Fruit fly (Drosophila melanogaster) whole organism, prepupa: ENCODE measurements around the gene CG2794.

Experiments
- Blimp-1 ChIP-seq: fragments of 200-800 bp; sonication (Bioruptor generic); optimal IDR thresholded peaks from 3 replicates; lab custom pipeline; 2017; ENCODE audit warnings: missing biosample characterization, missing genetic modification characterization, mild to moderate bottlenecking, moderate library complexity, missing genetic modification reagents
- CG10669 ChIP-seq: fragments of 200-800 bp; sonication (Bioruptor generic); optimal IDR thresholded peaks from 3 replicates; lab custom pipeline; 2018; ENCODE audit warnings: missing biosample characterization, mild to moderate bottlenecking, missing genetic modification characterization, moderate library complexity
- CG11762 ChIP-seq: fragments of 200-800 bp; sonication (Bioruptor generic); optimal IDR thresholded peaks from 3 replicates; lab custom pipeline; 2016; ENCODE audit warnings: missing biosample characterization, missing genetic modification characterization; ENCODE audit not compliant: insufficient read depth
- CG31627 ChIP-seq: fragments of 200-800 bp; sonication (Bioruptor generic); optimal IDR thresholded peaks from 3 replicates; lab custom pipeline; 2016; ENCODE audit warnings: missing biosample characterization, missing genetic modification characterization
- CG34406 ChIP-seq: fragments of 200-800 bp; sonication (Bioruptor generic); optimal IDR thresholded peaks from 3 replicates; lab custom pipeline; 2016; ENCODE audit warnings: missing biosample characterization, missing genetic modification characterization
- CG6792 ChIP-seq: fragments of 200-800 bp; sonication (Bioruptor generic); optimal IDR thresholded peaks from 3 replicates; lab custom pipeline; 2016; ENCODE audit warnings: missing biosample characterization, missing genetic modification characterization
- CG8319 ChIP-seq: fragments of 200-800 bp; sonication (Bioruptor generic); optimal IDR thresholded peaks from 3 replicates; lab custom pipeline; 2016; ENCODE audit warnings: missing biosample characterization, missing genetic modification characterization
- Sox102F ChIP-seq: fragments of 200-800 bp; sonication (Bioruptor generic); optimal IDR thresholded peaks from 2 replicates; lab custom pipeline; 2016; ENCODE audit warnings: missing biosample characterization, mild to moderate bottlenecking, missing genetic modification characterization
- Sox14 ChIP-seq: fragments of 200-800 bp; sonication (Bioruptor generic); optimal IDR thresholded peaks from 3 replicates; lab custom pipeline; 2016; ENCODE audit warnings: missing biosample characterization, missing genetic modification characterization
- eg ChIP-seq: fragments of 200-800 bp; sonication (Bioruptor generic); IDR thresholded peaks from 3 replicates; pipeline ENCODE4 v1.3.6; 2022; ENCODE audit warnings: missing biosample characterization, missing genetic modification characterization
- fd59A ChIP-seq: fragments of 200-800 bp; sonication (Bioruptor generic); optimal IDR thresholded peaks from 2 replicates; lab custom pipeline; 2017; ENCODE audit warnings: missing biosample characterization, mild to moderate bottlenecking, missing genetic modification characterization, missing genetic modification reagents
- net ChIP-seq: fragments of 200-800 bp; sonication (Bioruptor generic); optimal IDR thresholded peaks from 3 replicates; lab custom pipeline; 2016; ENCODE audit warnings: missing biosample characterization, missing genetic modification characterization
- topi ChIP-seq: fragments of 200-800 bp; sonication (Bioruptor generic); optimal IDR thresholded peaks from 3 replicates; lab custom pipeline; 2016; ENCODE audit warnings: missing biosample characterization, missing genetic modification characterization

dm6 chr2L:521940-522632 lies 41.9 kb upstream of the CG2794 start:
- TF ChIP-seq CG10669 (GFP tag; lab: Kevin White, UChicago), result no peak
- TF ChIP-seq CG11762 (GFP tag; lab: Kevin White, UChicago), result no peak
- no peak for TF ChIP-seq Blimp-1 (GFP tag; lab: Kevin White, UChicago)
- TF ChIP-seq topi, result no peak
- no peak for TF ChIP-seq Sox14 (GFP tag; lab: Kevin White, UChicago)
- TF ChIP-seq CG8319, result no peak
- no peak for TF ChIP-seq CG31627
- no peak for TF ChIP-seq CG6792 (GFP tag; lab: Kevin White, UChicago)
- TF ChIP-seq net (GFP tag; lab: Kevin White, UChicago), result no peak
- TF ChIP-seq Sox102F (GFP tag; lab: Kevin White, UChicago), result no peak
- peak; percentile 41; the same call in 1 of the 3 replicates for TF ChIP-seq eg
- no peak for TF ChIP-seq fd59A (GFP tag; lab: Kevin White, UChicago)
- no peak for TF ChIP-seq CG34406 (GFP tag; lab: Kevin White, UChicago)
